Fruit fly (Drosophila melanogaster) whole organism, embryonic: Measurements from ENCODE around the gene CG6901.

Source experiments
- Ada2b ChIP-seq: fragments of 200-800 bp; sonication (Bioruptor generic); IDR thresholded peaks from 2 replicates; pipeline ENCODE4 v1.3.6; 2022; ENCODE audit warnings: missing biosample characterization, missing genetic modification characterization
- BEAF-32 ChIP-seq: fragments of 200-800 bp; sonication (Bioruptor generic); optimal IDR thresholded peaks from 3 replicates; lab custom pipeline; 2017; ENCODE audit warnings: missing biosample characterization, missing genetic modification characterization, mild to moderate bottlenecking, moderate library complexity, missing genetic modification reagents
- CG10321 ChIP-seq: fragments of 200-800 bp; sonication (Bioruptor generic); IDR thresholded peaks from 2 replicates; pipeline ENCODE4 v1.3.6; 2022; ENCODE audit warnings: missing biosample characterization, missing genetic modification characterization
- CG10543 ChIP-seq: fragments of 200-800 bp; sonication (Bioruptor generic); optimal IDR thresholded peaks from 3 replicates; lab custom pipeline; 2017; ENCODE audit warnings: missing biosample characterization, mild to moderate bottlenecking, missing genetic modification characterization, moderate library complexity
- CG10654 ChIP-seq: fragments of 200-800 bp; sonication (Bioruptor generic); optimal IDR thresholded peaks from 2 replicates; lab custom pipeline; 2016; ENCODE audit warnings: missing biosample characterization, missing genetic modification characterization
- CG12104 ChIP-seq: fragments of 200-800 bp; sonication (Bioruptor generic); optimal IDR thresholded peaks from 3 replicates; lab custom pipeline; 2016; ENCODE audit warnings: missing biosample characterization, missing genetic modification characterization
- CG13424 ChIP-seq: fragments of 200-800 bp; sonication (Bioruptor generic); optimal IDR thresholded peaks from 2 replicates; lab custom pipeline; 2019; ENCODE audit warnings: missing biosample characterization, mild to moderate bottlenecking, missing genetic modification characterization, moderate library complexity
- CG13894 ChIP-seq: fragments of 200-800 bp; sonication (Bioruptor generic); optimal IDR thresholded peaks from 3 replicates; lab custom pipeline; 2018; ENCODE audit warnings: missing biosample characterization, mild to moderate bottlenecking, missing genetic modification characterization, moderate library complexity
- CG14050 ChIP-seq: fragments of 200-800 bp; sonication (Bioruptor generic); IDR thresholded peaks from 3 replicates; pipeline ENCODE4 v1.3.6; 2022; ENCODE audit warnings: missing biosample characterization, missing genetic modification characterization
- CG14441 ChIP-seq: fragments of 200-800 bp; sonication (Bioruptor generic); IDR thresholded peaks from 2 replicates; pipeline ENCODE4 v1.3.6; 2022; ENCODE audit warnings: missing biosample characterization, missing genetic modification characterization
- CG16813 ChIP-seq: fragments of 200-800 bp; sonication (Bioruptor generic); IDR thresholded peaks from 3 replicates; pipeline ENCODE4 v1.3.6; 2022; ENCODE audit warnings: missing biosample characterization, missing genetic modification characterization; ENCODE audit not compliant: partially characterized antibody
- CG17361 ChIP-seq: fragments of 200-800 bp; sonication (Bioruptor generic); IDR thresholded peaks from 3 replicates; pipeline ENCODE4 v1.3.6; 2022; ENCODE audit warnings: missing biosample characterization, missing genetic modification characterization
- CG17385 ChIP-seq: fragments of 200-800 bp; sonication (Bioruptor generic); optimal IDR thresholded peaks from 3 replicates; lab custom pipeline; 2018; ENCODE audit warnings: missing biosample characterization, mild to moderate bottlenecking, missing genetic modification characterization
- CG2116 ChIP-seq: fragments of 200-800 bp; sonication (Bioruptor generic); optimal IDR thresholded peaks from 3 replicates; lab custom pipeline; 2018; ENCODE audit warnings: missing biosample characterization, mild to moderate bottlenecking, missing genetic modification characterization
- CG30403 ChIP-seq: fragments of 200-800 bp; sonication (Bioruptor generic); optimal IDR thresholded peaks from 3 replicates; lab custom pipeline; 2016; ENCODE audit warnings: missing biosample characterization, missing genetic modification characterization
- CG4360 ChIP-seq: fragments of 200-800 bp; sonication (Bioruptor generic); IDR thresholded peaks from 2 replicates; pipeline ENCODE4 v1.3.6; 2022; ENCODE audit warnings: missing biosample characterization, missing genetic modification characterization
- CG6791 ChIP-seq: fragments of 200-800 bp; sonication (Bioruptor generic); IDR thresholded peaks from 3 replicates; pipeline ENCODE4 v1.3.6; 2022; ENCODE audit warnings: missing biosample characterization, missing genetic modification characterization; ENCODE audit not compliant: partially characterized antibody
- CG7372 ChIP-seq: fragments of 200-800 bp; sonication (Bioruptor generic); IDR thresholded peaks from 2 replicates; pipeline ENCODE4 v1.3.6; 2022; ENCODE audit warnings: missing biosample characterization, missing genetic modification characterization
- CG8478 ChIP-seq: fragments of >200 bp; optimal IDR thresholded peaks from 2 replicates; lab custom pipeline; 2018
- CHES-1-like ChIP-seq: fragments of 200-800 bp; sonication (Bioruptor generic); optimal IDR thresholded peaks from 2 replicates; lab custom pipeline; 2016; ENCODE audit warnings: missing biosample characterization, missing genetic modification characterization
- CoRest ChIP-seq: fragments of 200-800 bp; sonication (Bioruptor generic); optimal IDR thresholded peaks from 3 replicates; lab custom pipeline; 2018; ENCODE audit warnings: missing biosample characterization, mild to moderate bottlenecking, missing genetic modification characterization, moderate library complexity
- D19A ChIP-seq: fragments of 200-800 bp; optimal IDR thresholded peaks from 3 replicates; lab custom pipeline; 2019; ENCODE audit warnings: missing biosample characterization, mild to moderate bottlenecking, missing genetic modification characterization, moderate library complexity
- Dad ChIP-seq: fragments of 200-800 bp; sonication (Bioruptor generic); optimal IDR thresholded peaks from 3 replicates; lab custom pipeline; 2016; ENCODE audit warnings: missing biosample characterization, missing genetic modification characterization
- Dfd ChIP-seq, 2 experiments: fragments of >200 bp; optimal IDR thresholded peaks; 2 replicates each; lab custom pipeline; 2017; ENCODE audit warnings: missing biosample characterization in 2 of 2, missing genetic modification characterization in 2 of 2
- HLH4C ChIP-seq: fragments of 200-800 bp; sonication (Bioruptor generic); IDR thresholded peaks from 3 replicates; pipeline ENCODE4 v1.3.6; 2022; ENCODE audit warnings: missing biosample characterization, missing genetic modification characterization; ENCODE audit not compliant: partially characterized antibody
- Hmx ChIP-seq: fragments of 200-800 bp; sonication (Bioruptor generic); optimal IDR thresholded peaks from 2 replicates; lab custom pipeline; 2016; ENCODE audit warnings: missing biosample characterization, missing genetic modification characterization
- MESR4 ChIP-seq: fragments of 200-800 bp; sonication (Bioruptor generic); optimal IDR thresholded peaks from 2 replicates; lab custom pipeline; 2018; ENCODE audit warnings: missing biosample characterization, mild to moderate bottlenecking, missing genetic modification characterization, moderate library complexity
- Opbp ChIP-seq: fragments of 200-800 bp; sonication (Bioruptor generic); IDR thresholded peaks from 3 replicates; pipeline ENCODE4 v1.3.6; 2022; ENCODE audit warnings: missing biosample characterization, missing genetic modification characterization; ENCODE audit not compliant: partially characterized antibody
- Sry-δ ChIP-seq: fragments of 200-800 bp; sonication (Bioruptor generic); optimal IDR thresholded peaks from 2 replicates; lab custom pipeline; 2016; ENCODE audit warnings: missing biosample characterization, missing genetic modification characterization
- Xrp1 ChIP-seq: fragments of 200-800 bp; sonication (Bioruptor generic); IDR thresholded peaks from 2 replicates; pipeline ENCODE4 v1.3.6; 2022; ENCODE audit warnings: missing biosample characterization, missing genetic modification characterization
- al ChIP-seq: fragments of 200-800 bp; sonication (Bioruptor generic); IDR thresholded peaks from 2 replicates; pipeline ENCODE4 v1.3.6; 2022; ENCODE audit warnings: missing biosample characterization, missing genetic modification characterization
- bowl ChIP-seq: fragments of 200-800 bp; sonication (Bioruptor generic); IDR thresholded peaks from 2 replicates; pipeline ENCODE4 v1.3.6; 2022; ENCODE audit warnings: missing biosample characterization, missing genetic modification characterization
- crol ChIP-seq: fragments of 200-800 bp; sonication (Bioruptor generic); IDR thresholded peaks from 2 replicates; pipeline ENCODE4 v1.3.6; 2022; ENCODE audit warnings: missing biosample characterization, missing genetic modification characterization
- dan ChIP-seq: fragments of 200-800 bp; sonication (Bioruptor generic); IDR thresholded peaks from 2 replicates; pipeline ENCODE4 v1.3.6; 2022; ENCODE audit warnings: missing biosample characterization, missing genetic modification characterization
- dpn ChIP-seq, 2 experiments: fragments of 200-800 bp; sonication (Bioruptor generic); optimal IDR thresholded peaks; 3 replicates each; lab custom pipeline; 2016; ENCODE audit warnings: missing biosample characterization in 2 of 2, missing genetic modification characterization in 2 of 2
- dysf ChIP-seq: fragments of 200-800 bp; sonication (Bioruptor generic); IDR thresholded peaks from 3 replicates; pipeline ENCODE4 v1.3.6; 2022; ENCODE audit warnings: missing biosample characterization, missing genetic modification characterization
- ems ChIP-seq: fragments of 200-800 bp; sonication (Bioruptor generic); optimal IDR thresholded peaks from 3 replicates; lab custom pipeline; 2016; ENCODE audit warnings: missing biosample characterization, missing genetic modification characterization
- eyg ChIP-seq: fragments of 200-800 bp; sonication (Bioruptor generic); optimal IDR thresholded peaks from 3 replicates; lab custom pipeline; 2016; ENCODE audit warnings: missing biosample characterization, missing genetic modification characterization
- fd64A ChIP-seq: fragments of 200-800 bp; sonication (Bioruptor generic); optimal IDR thresholded peaks from 3 replicates; lab custom pipeline; 2018; ENCODE audit warnings: missing biosample characterization, mild to moderate bottlenecking, missing genetic modification characterization
- ftz-f1 ChIP-seq: fragments of 200-800 bp; sonication (Bioruptor generic); optimal IDR thresholded peaks from 2 replicates; lab custom pipeline; 2016; ENCODE audit warnings: missing biosample characterization, missing genetic modification characterization
- lab ChIP-seq: fragments of 200-800 bp; sonication (Bioruptor generic); optimal IDR thresholded peaks from 3 replicates; lab custom pipeline; 2017; ENCODE audit warnings: missing biosample characterization, missing genetic modification characterization, mild to moderate bottlenecking, moderate library complexity, missing genetic modification reagents
- lov ChIP-seq, 2 experiments: fragments of 200-800 bp in 1 of 2; fragments of >200 bp in 1 of 2; sonication (Bioruptor generic) in 1 of 2; IDR thresholded peaks in 1 of 2; optimal IDR thresholded peaks in 1 of 2; 2 replicates in 1 of 2; 3 replicates in 1 of 2; pipeline versions ENCODE4 v1.3.6 to Lab custom; 2017 to 2022; ENCODE audit warnings: missing biosample characterization in 1 of 2, missing genetic modification characterization in 1 of 2
- nerfin-1 ChIP-seq: fragments of 200-800 bp; sonication (Bioruptor generic); optimal IDR thresholded peaks from 3 replicates; lab custom pipeline; 2019; ENCODE audit warnings: missing biosample characterization, mild to moderate bottlenecking, missing genetic modification characterization, moderate library complexity
- pnt ChIP-seq: fragments of 200-800 bp; sonication (Bioruptor generic); optimal IDR thresholded peaks from 3 replicates; lab custom pipeline; 2016; ENCODE audit warnings: missing biosample characterization, missing genetic modification characterization
- repo ChIP-seq: fragments of 200-800 bp; sonication (Bioruptor generic); optimal IDR thresholded peaks from 2 replicates; lab custom pipeline; 2016; ENCODE audit warnings: missing biosample characterization, missing genetic modification characterization
- sens ChIP-seq: fragments of 200-800 bp; sonication (Bioruptor generic); peaks from one replicate; lab custom pipeline; 2016; ENCODE audit warnings: missing biosample characterization, missing genetic modification characterization
- tio ChIP-seq: fragments of 200-800 bp; sonication (Bioruptor generic); optimal IDR thresholded peaks from 2 replicates; lab custom pipeline; 2017; ENCODE audit warnings: missing biosample characterization, missing genetic modification characterization, inconsistent platforms
- z ChIP-seq: fragments of 200-800 bp; sonication (Bioruptor generic); IDR thresholded peaks from 3 replicates; pipeline ENCODE4 v1.3.6; 2022; ENCODE audit warnings: missing biosample characterization, missing genetic modification characterization
- zf30C ChIP-seq: fragments of 200-800 bp; sonication (Bioruptor generic); optimal IDR thresholded peaks from 3 replicates; lab custom pipeline; 2018; ENCODE audit warnings: missing biosample characterization, mild to moderate bottlenecking, missing genetic modification characterization
- zfh2 ChIP-seq: fragments of 200-800 bp; sonication (Bioruptor generic); optimal IDR thresholded peaks from 2 replicates; lab custom pipeline; 2016; ENCODE audit warnings: missing biosample characterization, missing genetic modification characterization

The CG6901 gene

DNA sequence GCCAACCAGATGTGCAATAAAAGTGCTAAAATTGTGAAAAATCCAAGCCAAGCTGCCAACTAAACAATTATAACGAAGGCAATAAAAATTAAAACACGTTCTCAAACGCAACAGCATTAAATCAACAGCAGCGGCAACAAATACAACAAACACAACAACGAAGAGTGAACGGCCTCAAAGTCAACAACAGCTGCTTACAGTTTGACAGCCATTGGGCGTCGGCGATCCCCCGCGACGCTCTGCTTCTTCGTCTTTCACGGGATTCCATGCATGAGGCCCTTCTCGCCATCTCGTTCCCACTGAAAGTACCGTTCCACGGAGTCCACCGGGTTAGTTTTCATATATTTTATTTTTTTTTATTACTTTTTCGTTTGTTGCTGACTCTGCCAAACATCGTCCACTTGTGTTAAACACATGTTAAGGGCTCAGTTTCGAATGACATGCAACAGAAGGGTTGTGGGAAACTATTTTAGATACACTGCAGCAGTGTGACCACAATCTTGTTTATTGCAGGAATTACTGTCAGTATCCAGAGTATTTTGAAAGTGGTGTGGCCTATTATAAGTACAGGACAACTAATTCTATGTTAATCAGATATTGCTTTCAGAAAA, 41.0 kb upstream of the CG6901 start (continued):
- TF ChIP-seq CG17361 (GFP tag; lab: Robert Waterston, UW) (0 out of 3 replicates have a peak, but pooled peaks have one; percentile 14), lab (GFP tag; lab: Kevin White, UChicago) (no peak), CG12104 (GFP tag; lab: Kevin White, UChicago) (no peak), Dfd (GFP tag; optimal IDR thresholded peaks at IDR 0.05; lab: Kevin White, UChicago) (no peak), CG2116 (no peak), z (peak; percentile 66; the same call in 2 of the 3 replicates), pnt (GFP tag; lab: Kevin White, UChicago) (no peak), CG7372 (GFP tag; lab: Robert Waterston, UW) (no peak), CG4360 (GFP tag; lab: Robert Waterston, UW) (peak; percentile 91), Sry-δ (GFP tag; lab: Kevin White, UChicago) (no peak), CG13894 (tag; lab: Kevin White, UChicago) (no peak), tio (GFP tag; lab: Kevin White, UChicago) (no peak), CG10654 (no peak), BEAF-32 (GFP tag; lab: Kevin White, UChicago) (no peak), CG10321 (GFP tag; lab: Robert Waterston, UW) (peak; percentile 32; the same call in 1 of the 2 replicates), Opbp (GFP tag; lab: Robert Waterston, UW) (0 out of 3 replicates have a peak, but pooled peaks have one; percentile 54), dysf (GFP tag; lab: Robert Waterston, UW) (no peak), crol (GFP tag; lab: Robert Waterston, UW) (peak; percentile 60), zf30C (peak; percentile 13), CG17385 (GFP tag; lab: Kevin White, UChicago) (peak; percentile 81), D19A (tag; lab: Kevin White, UChicago) (peak; percentile 15), CG8478 (lab: Kevin White, UChicago) (no peak), eyg (GFP tag; lab: Kevin White, UChicago) (no peak), dpn (GFP tag; optimal IDR thresholded peaks at IDR 0.05; lab: Kevin White, UChicago) (peak in 1 of 2 experiments; percentile 7), dan (no peak), CG6791 (GFP tag; lab: Robert Waterston, UW) (peak; percentile 48; the same call in 1 of the 3 replicates), CG14050 (GFP tag; lab: Robert Waterston, UW) (no peak), fd64A (GFP tag; lab: Kevin White, UChicago) (no peak), sens (GFP tag; lab: Kevin White, UChicago) (peak; percentile 58), CG13424 (tag; lab: Kevin White, UChicago) (no peak), CoRest (no peak), al (GFP tag; lab: Robert Waterston, UW) (no peak), bowl (no peak), CG14441 (GFP tag; lab: Robert Waterston, UW) (0 out of 2 replicates have a peak, but pooled peaks have one; percentile 33), CG30403 (GFP tag; lab: Kevin White, UChicago) (no peak), zfh2 (GFP tag; lab: Kevin White, UChicago) (no peak), Xrp1 (GFP tag; lab: Robert Waterston, UW) (peak; percentile 24), MESR4 (GFP tag; lab: Kevin White, UChicago) (no peak), Hmx (GFP tag; lab: Kevin White, UChicago) (no peak), CG10543 (GFP tag; lab: Kevin White, UChicago) (no peak), Ada2b (GFP tag; lab: Robert Waterston, UW) (no peak), ems (GFP tag; lab: Kevin White, UChicago) (no peak), lov (optimal IDR thresholded peaks at IDR 0.05; lab: Kevin White, UChicago) (no peak), lov (GFP tag; IDR thresholded peaks at IDR 0.05; lab: Robert Waterston, UW) (0 out of 3 replicates have a peak, but pooled peaks have one; percentile 54), repo (GFP tag; lab: Kevin White, UChicago) (no peak), HLH4C (no peak), nerfin-1 (tag; lab: Kevin White, UChicago) (no peak), ftz-f1 (GFP tag; lab: Kevin White, UChicago) (no peak), CHES-1-like (peak; percentile 0), Dad (GFP tag; lab: Kevin White, UChicago) (no peak), CG16813 (GFP tag; lab: Robert Waterston, UW) (no peak)
